Worm (Caenorhabditis elegans): ENCODE measurements around the gene C44B11.4.

DNA sequence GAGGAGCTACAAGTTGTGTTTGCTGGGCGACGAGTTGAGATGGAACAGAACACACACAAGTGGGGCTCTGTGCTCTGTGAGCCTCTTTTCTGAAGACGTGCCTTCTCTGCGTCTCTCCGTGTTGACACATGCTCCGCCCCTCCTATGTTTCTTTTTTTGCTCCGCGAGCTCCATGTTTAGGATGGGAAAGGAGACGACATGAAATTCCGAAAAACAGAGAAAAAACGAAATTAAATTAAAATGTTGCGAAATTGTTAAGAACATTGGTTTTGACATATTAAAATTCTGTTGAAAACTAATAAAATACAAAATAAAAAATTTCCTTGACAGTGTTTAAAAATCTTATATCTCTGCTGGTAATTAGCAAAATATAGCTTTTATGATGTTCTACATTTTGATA lies 4.4 kb downstream of the C44B11.4 start, which contains the start of gene mec-12:
- TF ChIP-seq skn-1 (tag; optimal IDR thresholded peaks at IDR 0.05) (no peak), unc-62 (GFP tag; optimal IDR thresholded peaks at IDR 0.05) (no peak), zag-1 (tag; optimal IDR thresholded peaks at IDR 0.05) (no peak), nhr-237 (tag; optimal IDR thresholded peaks at IDR 0.05) (no peak), nhr-28 (tag; optimal IDR thresholded peaks at IDR 0.05) (no peak), daf-12 (tag; optimal IDR thresholded peaks at IDR 0.05) (no peak), ama-1 (optimal IDR thresholded peaks at IDR 0.05) (no peak)
